Worm (Caenorhabditis elegans) whole organism, early embryonic: Measurements from ENCODE around the gene srt-39.

Source experiments
- B0310.2 ChIP-seq: sonication (generic microtip); optimal IDR thresholded peaks from 2 replicates; lab custom pipeline; 2016; ENCODE audit warnings: mild to moderate bottlenecking, missing genetic modification characterization, missing compliant biosample characterization
- F13C5.2 ChIP-seq: sonication (generic microtip); optimal IDR thresholded peaks from 2 replicates; lab custom pipeline; 2017; ENCODE audit warnings: mild to moderate bottlenecking, missing genetic modification characterization, inconsistent platforms, missing compliant biosample characterization
- aly-1 ChIP-seq: sonication (generic microtip); optimal IDR thresholded peaks from 2 replicates; lab custom pipeline; 2016; ENCODE audit warnings: missing genetic modification characterization, missing compliant biosample characterization
- ama-1 ChIP-seq: fragments of 150-350 bp; optimal IDR thresholded peaks from 2 replicates; lab custom pipeline; 2014
- ceh-13 ChIP-seq: fragments of 200-800 bp; sonication (Bioruptor generic); optimal IDR thresholded peaks from 2 replicates; lab custom pipeline; 2018; ENCODE audit warnings: mild to moderate bottlenecking, missing genetic modification characterization, missing compliant biosample characterization
- ceh-36 ChIP-seq: sonication (generic microtip); optimal IDR thresholded peaks from 2 replicates; lab custom pipeline; 2016; ENCODE audit warnings: missing genetic modification characterization, inconsistent platforms, missing compliant biosample characterization
- ets-7 ChIP-seq: sonication (generic microtip); optimal IDR thresholded peaks from 2 replicates; lab custom pipeline; 2016; ENCODE audit warnings: missing genotype, missing genetic modification characterization, missing compliant biosample characterization
- flt-1 ChIP-seq: fragments of 200-800 bp; sonication (Bioruptor generic); IDR thresholded peaks from 2 replicates; pipeline ENCODE4 v1.3.6; 2022; ENCODE audit warnings: missing genetic modification characterization, missing compliant biosample characterization
- hmbx-1 ChIP-seq: sonication (generic microtip); optimal IDR thresholded peaks from 2 replicates; lab custom pipeline; 2016; ENCODE audit warnings: mild to moderate bottlenecking, missing genetic modification characterization, missing compliant biosample characterization
- hmg-4 ChIP-seq: fragments of 200-800 bp; sonication (Bioruptor generic); optimal IDR thresholded peaks from 2 replicates; lab custom pipeline; 2018; ENCODE audit warnings: mild to moderate bottlenecking, missing genetic modification characterization, missing compliant biosample characterization
- hnd-1 ChIP-seq: sonication (generic microtip); optimal IDR thresholded peaks from 2 replicates; lab custom pipeline; 2016; ENCODE audit warnings: missing genetic modification characterization, missing compliant biosample characterization
- pes-1 ChIP-seq: fragments of 200-800 bp; sonication (Bioruptor generic); IDR thresholded peaks from 2 replicates; pipeline ENCODE4 v1.3.6; 2022; ENCODE audit warnings: missing genetic modification reagents, missing genetic modification characterization, missing compliant biosample characterization
- scrt-1 ChIP-seq: fragments of 200-800 bp; sonication (Bioruptor generic); IDR thresholded peaks from 2 replicates; pipeline ENCODE4 v1.3.6; 2022; ENCODE audit warnings: missing genetic modification characterization, missing compliant biosample characterization
- sea-1 ChIP-seq: fragments of 200-800 bp; sonication (Bioruptor generic); conservative IDR thresholded peaks from 2 replicates; pipeline ENCODE4 v1.3.6; 2022; ENCODE audit warnings: missing genetic modification characterization, missing compliant biosample characterization
- tbx-11 ChIP-seq: fragments of 200-800 bp; sonication (Bioruptor generic); IDR thresholded peaks from 2 replicates; pipeline ENCODE4 v1.3.6; 2022; ENCODE audit warnings: missing genetic modification characterization, missing compliant biosample characterization
- tbx-37 ChIP-seq: fragments of 200-800 bp; sonication (Bioruptor generic); conservative IDR thresholded peaks from 2 replicates; pipeline ENCODE4 v1.3.6; 2022; ENCODE audit warnings: missing genetic modification reagents, missing genetic modification characterization, missing compliant biosample characterization
- tra-4 ChIP-seq: sonication (generic microtip); optimal IDR thresholded peaks from 2 replicates; lab custom pipeline; 2017; ENCODE audit warnings: missing genetic modification characterization, missing compliant biosample characterization

srt-39 gene

ce11 chrV:12497725-12498263 lies 13.1 kb downstream of the srt-39 start, which contains the start of the genes W04D2.4 and rbm-25:
Gene W04D2.4, minus strand, starts transcription at chrV:12497755.
Gene rbm-25, plus strand, starts transcription at chrV:12498213.
- TF ChIP-seq ets-7, result no peak
- no peak for TF ChIP-seq tbx-11 (GFP tag; lab: Robert Waterston, UW)
- TF ChIP-seq F13C5.2 (tag; lab: Kevin White, UChicago), result peak; percentile 53

ce11 chrV:12503494-12503893 lies 18.8 kb downstream of the srt-39 start, which contains the start of gene T28H10.1:
Gene T28H10.1, plus strand, starts transcription at chrV:12503794.
- TF ChIP-seq hmg-4 (no peak), sea-1 (GFP tag; lab: Robert Waterston, UW) (no peak), tbx-37 (GFP tag; lab: Robert Waterston, UW) (no peak), aly-1 (no peak), hmbx-1 (tag; lab: Kevin White, UChicago) (no peak), flt-1 (GFP tag; lab: Robert Waterston, UW) (no peak), F13C5.2 (tag; lab: Kevin White, UChicago) (no peak), ama-1 (no peak), ceh-36 (no peak), hnd-1 (no peak), B0310.2 (tag; lab: Kevin White, UChicago) (no peak), tbx-11 (GFP tag; lab: Robert Waterston, UW) (no peak), scrt-1 (GFP tag; lab: Robert Waterston, UW) (no peak), ets-7 (no peak), tra-4 (tag; lab: Kevin White, UChicago) (no peak), pes-1 (GFP tag; lab: Robert Waterston, UW) (no peak), ceh-13 (GFP tag; lab: Kevin White, UChicago) (no peak)

- TF ChIP-seq B0310.2 (tag; lab: Kevin White, UChicago), result no peak
- TF ChIP-seq sea-1 (GFP tag; lab: Robert Waterston, UW), result no peak
- TF ChIP-seq aly-1, result no peak
Measured at ce11 chrV:12505730-12506129, 21.0 kb downstream of the srt-39 start.

DNA sequence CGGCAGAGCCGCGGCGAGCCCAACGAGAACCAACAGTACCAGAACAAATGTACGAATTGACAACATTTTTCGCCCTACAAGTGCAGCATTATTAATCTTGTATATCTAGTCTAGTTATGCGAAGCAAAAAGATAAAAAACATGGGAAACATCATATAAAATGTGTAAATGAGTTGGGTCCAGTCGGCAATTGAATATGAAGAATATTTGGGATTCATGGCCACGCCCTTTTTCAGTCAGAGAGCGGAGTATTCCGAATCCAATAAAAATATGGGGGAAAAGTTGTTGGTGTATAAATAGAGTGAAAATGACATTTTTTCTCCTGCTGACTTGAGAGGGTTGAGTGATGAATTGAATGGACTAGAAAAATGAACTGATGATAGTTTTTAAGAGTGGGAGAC lies 21.5 kb downstream of the srt-39 start, which contains the start of gene nlp-46:
TSS of gene nlp-46 (minus strand) at position 101 of the 400 bp plus-strand sequence.
- TF ChIP-seq B0310.2 (tag; lab: Kevin White, UChicago), result no peak
- no peak for TF ChIP-seq hmbx-1 (tag; lab: Kevin White, UChicago)
- no peak for TF ChIP-seq pes-1 (GFP tag; lab: Robert Waterston, UW)
- no peak for TF ChIP-seq sea-1 (GFP tag; lab: Robert Waterston, UW)
- no peak for TF ChIP-seq flt-1 (GFP tag; lab: Robert Waterston, UW)
- TF ChIP-seq ceh-13 (GFP tag; lab: Kevin White, UChicago), result no peak
- no peak for TF ChIP-seq tra-4 (tag; lab: Kevin White, UChicago)
- TF ChIP-seq hmg-4, result no peak
- TF ChIP-seq ets-7, result no peak
- no peak for TF ChIP-seq ama-1
- no peak for TF ChIP-seq F13C5.2 (tag; lab: Kevin White, UChicago)
- no peak for TF ChIP-seq scrt-1 (GFP tag; lab: Robert Waterston, UW)
- TF ChIP-seq ceh-36, result no peak
- TF ChIP-seq hnd-1, result no peak
- TF ChIP-seq tbx-37 (GFP tag; lab: Robert Waterston, UW), result no peak
- no peak for TF ChIP-seq tbx-11 (GFP tag; lab: Robert Waterston, UW)

DNA sequence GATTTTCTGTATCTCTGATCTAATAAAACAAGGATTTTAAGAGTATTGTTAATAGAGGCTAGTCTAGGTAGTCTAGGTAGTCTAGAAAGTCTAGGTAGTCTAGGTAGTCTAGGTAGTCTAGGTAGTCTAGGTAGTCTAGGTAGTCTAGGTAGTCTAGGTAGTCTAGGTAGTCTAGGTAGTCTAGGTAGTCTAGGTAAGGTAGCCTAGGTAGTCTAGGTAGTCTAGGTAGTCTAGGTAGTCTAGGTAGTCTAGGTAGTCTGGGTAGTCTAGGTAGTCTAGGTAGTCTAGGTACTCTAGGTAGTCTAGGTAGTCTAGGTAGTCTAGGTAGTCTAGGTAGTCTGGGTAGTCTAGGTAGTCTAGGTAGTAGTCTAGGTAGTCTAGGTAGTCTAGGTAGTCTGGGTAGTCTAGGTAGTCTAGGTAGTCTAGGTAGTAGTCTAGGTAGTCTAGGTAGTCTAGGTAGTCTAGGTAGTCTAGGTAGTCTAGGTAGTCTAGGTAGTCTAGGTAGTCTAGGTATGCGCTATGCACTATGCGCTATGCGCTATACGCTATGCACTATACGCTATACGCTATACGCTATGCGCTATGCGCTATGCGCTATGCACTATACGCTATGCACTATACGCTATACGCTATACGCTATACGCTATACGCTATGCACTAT lies 25.4 kb downstream of the srt-39 start:
- TF ChIP-seq hnd-1, result peak; percentile 66
- TF ChIP-seq ceh-36, result peak; percentile 48

ce11 chrV:12511946-12512345 lies 27.3 kb downstream of the srt-39 start:
- TF ChIP-seq hmbx-1 (tag; lab: Kevin White, UChicago) (no peak), hnd-1 (no peak), F13C5.2 (tag; lab: Kevin White, UChicago) (no peak), aly-1 (no peak), flt-1 (GFP tag; lab: Robert Waterston, UW) (no peak), scrt-1 (GFP tag; lab: Robert Waterston, UW) (no peak), tra-4 (tag; lab: Kevin White, UChicago) (no peak), hmg-4 (no peak), ceh-36 (no peak), ama-1 (no peak)

DNA sequence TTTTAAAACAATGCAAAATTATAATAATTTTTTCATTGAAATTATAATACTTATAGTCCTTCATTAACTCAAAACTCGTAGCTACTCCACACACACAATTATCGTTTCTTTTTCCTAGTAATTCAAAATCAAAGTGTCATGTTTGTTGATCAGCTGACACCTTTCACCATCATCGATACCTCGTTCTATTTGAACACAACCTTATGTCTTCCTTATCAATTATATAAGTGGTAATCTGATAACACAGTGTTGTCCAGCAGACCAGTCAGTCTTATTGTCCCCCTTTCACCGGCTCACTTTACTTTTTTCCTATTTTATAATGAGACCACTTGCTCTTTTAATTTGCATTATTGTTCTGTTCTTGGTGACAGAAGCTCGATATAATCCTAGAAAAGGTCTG lies 28.1 kb downstream of the srt-39 start, which contains the start of the genes T28H10.2 and lgmn-1:
TSS of gene T28H10.2 (minus strand) at position 177 of the 400 bp plus-strand sequence.
TSS of gene lgmn-1 (plus strand) at position 284 of the 400 bp plus-strand sequence.
- TF ChIP-seq ets-7, result no peak

ce11 chrV:12513900-12514299 lies 29.2 kb downstream of the srt-39 start:
- TF ChIP-seq ceh-36, result no peak
- no peak for TF ChIP-seq B0310.2 (tag; lab: Kevin White, UChicago)
- no peak for TF ChIP-seq ama-1
- TF ChIP-seq pes-1 (GFP tag; lab: Robert Waterston, UW), result no peak
- TF ChIP-seq flt-1 (GFP tag; lab: Robert Waterston, UW), result no peak
- no peak for TF ChIP-seq aly-1

ce11 chrV:12517148-12517547 lies 32.5 kb downstream of the srt-39 start, which contains the start of gene cal-1:
Gene cal-1, minus strand, starts transcription at chrV:12517248.
- TF ChIP-seq F13C5.2 (tag; lab: Kevin White, UChicago) (no peak), scrt-1 (GFP tag; lab: Robert Waterston, UW) (no peak), ceh-36 (no peak), tra-4 (tag; lab: Kevin White, UChicago) (no peak), hnd-1 (no peak)
